Worm (Caenorhabditis elegans) whole organism, L3 larva: ENCODE results near the gene lact-1.

Experiments
- ZK546.5 ChIP-seq: sonication (generic microtip); optimal IDR thresholded peaks from 2 replicates; lab custom pipeline; 2017; ENCODE audit warnings: missing biosample characterization, missing genetic modification characterization
- fkh-10 ChIP-seq: sonication (generic microtip); optimal IDR thresholded peaks from 2 replicates; lab custom pipeline; 2017; ENCODE audit warnings: missing biosample characterization, missing genetic modification reagents, missing genetic modification characterization
- fos-1 ChIP-seq: fragments of 150-350 bp; optimal IDR thresholded peaks from 2 replicates; lab custom pipeline; 2014; ENCODE audit warnings: missing biosample characterization, missing genetic modification characterization
- jun-1 ChIP-seq: fragments of 150-350 bp; optimal IDR thresholded peaks from 2 replicates; lab custom pipeline; 2014; ENCODE audit warnings: missing biosample characterization, missing genetic modification reagents, missing genetic modification characterization

DNA sequence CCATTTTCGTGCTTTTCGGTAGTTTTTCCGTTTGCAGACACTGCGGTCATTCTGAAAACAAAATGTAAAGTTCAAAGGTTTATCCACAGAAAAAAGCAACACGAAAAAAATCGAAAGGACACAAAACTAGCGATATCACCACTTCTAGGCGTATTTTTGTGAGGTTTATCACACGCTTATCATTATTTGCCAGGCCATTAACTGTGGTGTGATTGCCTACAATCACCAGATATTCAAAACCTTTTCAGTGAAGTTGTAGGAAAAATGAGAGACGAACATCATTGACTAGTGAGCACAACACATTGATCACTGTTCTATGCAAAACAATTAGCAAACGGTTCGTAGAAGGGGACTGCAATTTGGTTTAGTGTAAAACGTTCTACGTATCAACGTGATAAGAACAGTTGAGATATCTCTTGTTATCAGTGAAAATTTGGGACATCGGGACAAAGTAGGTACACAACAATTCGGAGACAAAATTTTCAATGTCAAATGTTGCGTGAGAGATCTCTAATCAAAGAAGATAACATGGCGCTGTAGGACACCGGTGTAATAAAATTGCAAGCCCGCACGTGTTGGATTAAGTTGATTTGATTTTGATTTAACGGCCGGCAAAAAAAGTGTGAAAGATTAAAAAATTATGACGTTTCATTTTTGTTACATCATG is 45.5 kb upstream of the lact-1 start, which contains the start of gene sur-5:
- TF ChIP-seq jun-1 (tag; lab: Kevin White, UChicago) (no peak), fos-1 (tag; lab: Kevin White, UChicago) (no peak), ZK546.5 (no peak), fkh-10 (GFP tag; lab: Kevin White, UChicago) (no peak)
